Fruit fly (Drosophila melanogaster): Measurements from ENCODE around the gene CG33688.

The CG33688 gene

DNA sequence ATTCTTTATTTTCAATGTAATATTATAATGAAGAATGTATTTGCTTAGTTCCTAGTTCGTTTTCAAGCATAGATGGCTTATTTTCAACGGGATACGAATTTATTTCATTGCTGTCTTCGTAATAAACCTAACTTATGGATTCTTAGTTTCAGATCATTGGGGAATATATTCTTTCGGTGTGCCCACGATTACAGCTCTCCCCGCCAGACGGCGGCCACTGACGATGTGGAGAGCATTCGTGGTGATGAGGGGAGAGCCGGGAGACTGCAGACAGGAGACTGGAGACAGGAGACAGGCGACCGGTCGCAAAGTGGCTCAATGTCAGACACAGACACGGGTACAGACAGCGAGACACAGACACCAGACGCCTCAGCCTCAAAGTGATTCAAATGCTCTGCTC lies 21.7 kb upstream of the CG33688 start:
- TF ChIP-seq kay (GFP tag; ENCODE audit: borderline replicate concordance) (no peak), Mnt (GFP tag; optimal IDR thresholded peaks at IDR 0.05) (no peak)

DNA sequence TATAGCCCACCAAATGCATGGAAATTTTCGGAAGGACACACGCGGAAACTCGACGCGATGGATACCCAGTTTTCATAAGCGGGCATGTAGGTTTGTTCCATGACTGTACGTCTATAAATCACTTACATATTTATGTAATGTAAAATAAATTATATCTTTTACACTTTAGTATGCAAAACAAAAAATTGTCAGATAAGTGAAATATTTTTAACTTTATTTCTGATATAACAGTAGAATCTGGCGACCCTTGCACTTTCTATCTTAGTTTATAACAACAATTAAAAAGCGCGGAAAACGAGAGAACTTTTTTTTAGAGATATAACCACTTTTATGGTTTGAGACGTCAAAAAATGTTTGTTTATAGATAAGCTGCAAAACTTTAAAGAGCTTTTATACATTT lies 21.3 kb upstream of the CG33688 start:
- TF ChIP-seq ovo (GFP tag; optimal IDR thresholded peaks at IDR 0.05) (no peak), cic (GFP tag; optimal IDR thresholded peaks at IDR 0.05) (no peak)

DNA sequence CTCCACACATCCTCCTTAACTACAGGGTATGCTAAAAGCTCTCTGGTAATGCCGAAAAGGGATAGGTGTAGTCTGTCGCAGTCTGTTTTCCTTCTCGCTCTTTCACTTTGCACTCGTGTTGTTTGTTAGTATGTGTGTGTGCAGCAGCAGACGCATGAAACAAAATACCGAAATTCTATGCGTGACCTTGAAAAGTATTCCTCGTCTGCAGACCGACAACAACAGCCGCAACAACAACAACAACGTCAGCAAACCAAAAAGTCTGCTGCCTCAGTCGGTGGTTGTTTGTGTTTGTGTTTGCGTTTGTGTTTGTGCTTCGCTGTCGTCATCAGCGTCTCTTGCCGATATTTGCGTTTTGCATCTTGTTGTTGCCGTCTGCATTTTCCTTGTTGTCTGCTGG lies 20.6 kb upstream of the CG33688 start:
- TF ChIP-seq CG5204 (GFP tag; optimal IDR thresholded peaks at IDR 0.05): peak; percentile 4
- TF ChIP-seq ovo (GFP tag; optimal IDR thresholded peaks at IDR 0.05): no peak

DNA sequence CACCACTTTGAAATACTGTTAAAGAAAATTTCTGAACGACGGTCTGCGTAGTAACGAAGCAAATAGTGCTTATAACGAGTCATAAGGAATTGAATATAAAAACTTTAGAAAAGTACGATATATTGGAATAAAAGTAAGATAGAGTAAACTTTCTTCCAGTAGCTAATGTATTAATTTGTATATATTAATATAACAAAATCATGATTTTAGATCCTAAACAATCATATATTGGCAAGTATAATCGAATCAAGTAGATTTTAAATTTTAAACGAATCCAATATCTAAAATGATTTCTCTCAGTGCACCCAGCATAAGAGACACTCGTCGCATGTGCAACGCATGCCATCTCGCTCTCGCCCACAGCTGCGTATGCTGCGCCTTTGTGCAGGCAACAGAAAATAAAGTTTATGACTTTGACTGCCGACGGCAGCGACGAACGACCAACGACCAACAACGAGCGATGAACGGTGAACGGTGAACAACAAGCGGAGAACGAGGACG lies 17.6 kb upstream of the CG33688 start:
- no peak for TF ChIP-seq Mnt (GFP tag; optimal IDR thresholded peaks at IDR 0.05)
- TF ChIP-seq bab1 (GFP tag; optimal IDR thresholded peaks at IDR 0.05): no peak
- TF ChIP-seq CG7101 (tag; optimal IDR thresholded peaks at IDR 0.05): no peak
- no peak for TF ChIP-seq toe (GFP tag; optimal IDR thresholded peaks at IDR 0.05)
- TF ChIP-seq CG5204 (GFP tag; optimal IDR thresholded peaks at IDR 0.05): no peak
- TF ChIP-seq CG7045 (GFP tag; optimal IDR thresholded peaks at IDR 0.05): no peak
- TF ChIP-seq tj (GFP tag; optimal IDR thresholded peaks at IDR 0.05): no peak
- TF ChIP-seq CG14711 (tag; optimal IDR thresholded peaks at IDR 0.05): no peak
- TF ChIP-seq ovo (GFP tag; optimal IDR thresholded peaks at IDR 0.05): no peak
- no peak for TF ChIP-seq CG1620 (GFP tag; optimal IDR thresholded peaks at IDR 0.05)
- no peak for TF ChIP-seq CG33017 (tag; optimal IDR thresholded peaks at IDR 0.05)
- TF ChIP-seq Crg-1 (GFP tag; optimal IDR thresholded peaks at IDR 0.05): no peak
- no peak for TF ChIP-seq kay (GFP tag; ENCODE audit: borderline replicate concordance)
- TF ChIP-seq cnc (optimal IDR thresholded peaks at IDR 0.05): no peak
- no peak for TF ChIP-seq Clk (GFP tag; optimal IDR thresholded peaks at IDR 0.05)
- TF ChIP-seq cic (GFP tag; optimal IDR thresholded peaks at IDR 0.05): no peak
- no peak for TF ChIP-seq pad (GFP tag; optimal IDR thresholded peaks at IDR 0.05)
- TF ChIP-seq Hr96 (GFP tag; optimal IDR thresholded peaks at IDR 0.05): no peak

DNA sequence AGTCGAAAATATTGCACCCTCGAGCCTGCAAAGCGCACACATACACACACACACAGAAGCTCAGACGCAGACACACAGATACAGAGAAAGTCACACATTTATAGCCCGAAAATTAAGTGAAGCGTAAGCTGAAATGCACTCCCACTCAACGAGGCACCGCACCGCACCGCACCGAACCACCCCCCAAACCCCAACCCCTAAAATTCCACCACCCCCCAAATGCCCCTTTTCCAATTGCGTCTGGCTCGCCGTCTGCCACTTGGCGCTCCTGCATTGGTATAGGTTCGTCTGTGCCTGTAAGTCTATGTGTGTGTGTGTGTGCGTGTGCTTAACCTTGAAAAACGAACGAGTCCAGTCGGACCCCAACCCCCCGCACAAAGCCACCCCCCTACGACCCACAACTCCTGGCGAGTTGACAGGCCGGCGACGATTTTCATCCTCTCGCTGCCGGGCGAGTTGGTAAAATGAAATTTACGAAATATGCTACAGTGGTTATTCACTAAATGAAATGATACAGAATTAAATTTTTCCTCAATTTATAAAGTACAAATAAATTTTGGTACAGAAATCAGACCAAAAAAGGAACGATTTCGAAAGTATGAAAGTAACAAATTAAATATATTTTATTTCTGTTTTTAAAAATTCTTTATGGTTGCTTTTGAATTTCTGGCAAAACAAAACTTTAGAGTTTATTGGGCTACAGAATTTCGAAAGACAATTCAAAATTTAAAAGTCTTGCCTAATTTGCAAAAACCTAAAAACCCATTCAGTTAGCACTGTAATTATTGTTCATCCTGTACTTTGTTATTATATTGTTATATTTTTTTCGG lies 16.2 kb upstream of the CG33688 start:
- no peak for TF ChIP-seq cic (GFP tag; optimal IDR thresholded peaks at IDR 0.05)
- no peak for TF ChIP-seq tj (GFP tag; optimal IDR thresholded peaks at IDR 0.05)
- TF ChIP-seq kay (GFP tag; ENCODE audit: borderline replicate concordance): no peak
- no peak for TF ChIP-seq CG7045 (GFP tag; optimal IDR thresholded peaks at IDR 0.05)
- TF ChIP-seq CG1620 (GFP tag; optimal IDR thresholded peaks at IDR 0.05): no peak
- no peak for TF ChIP-seq CG11617 (GFP tag; optimal IDR thresholded peaks at IDR 0.05)
- TF ChIP-seq Hr96 (GFP tag; optimal IDR thresholded peaks at IDR 0.05): no peak
- no peak for TF ChIP-seq cnc (optimal IDR thresholded peaks at IDR 0.05)
- TF ChIP-seq toe (GFP tag; optimal IDR thresholded peaks at IDR 0.05): no peak
- TF ChIP-seq CG14711 (tag; optimal IDR thresholded peaks at IDR 0.05): no peak
- TF ChIP-seq pad (GFP tag; optimal IDR thresholded peaks at IDR 0.05): no peak
- TF ChIP-seq Crg-1 (GFP tag; optimal IDR thresholded peaks at IDR 0.05): no peak
- no peak for TF ChIP-seq Mnt (GFP tag; optimal IDR thresholded peaks at IDR 0.05)
- TF ChIP-seq CG12768 (GFP tag; optimal IDR thresholded peaks at IDR 0.05): no peak
- no peak for TF ChIP-seq bab1 (GFP tag; optimal IDR thresholded peaks at IDR 0.05)
- TF ChIP-seq ovo (GFP tag; optimal IDR thresholded peaks at IDR 0.05): no peak

DNA sequence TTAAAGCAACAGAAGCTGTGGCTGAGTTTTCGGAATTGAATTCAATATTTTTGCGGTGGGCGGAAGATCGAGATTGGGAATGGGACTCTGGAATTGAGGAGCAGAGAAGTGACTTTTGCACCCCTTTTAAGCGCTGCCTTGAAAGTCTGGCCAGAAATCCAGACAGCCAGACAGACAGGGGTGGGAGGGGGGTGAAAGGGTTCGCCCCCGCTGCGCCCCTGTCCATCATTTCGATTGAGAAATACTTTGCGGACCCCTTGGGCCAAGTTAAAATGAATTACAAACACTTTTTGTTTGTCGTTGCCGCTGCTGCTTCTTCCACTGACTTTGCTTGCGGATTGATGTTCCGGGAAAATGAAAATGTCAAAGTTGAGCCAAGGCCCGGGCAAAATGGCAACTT lies 15.5 kb upstream of the CG33688 start:
- TF ChIP-seq pad (GFP tag; optimal IDR thresholded peaks at IDR 0.05): no peak
- no peak for TF ChIP-seq CG12768 (GFP tag; optimal IDR thresholded peaks at IDR 0.05)
- no peak for TF ChIP-seq CG33017 (tag; optimal IDR thresholded peaks at IDR 0.05)
- no peak for TF ChIP-seq toe (GFP tag; optimal IDR thresholded peaks at IDR 0.05)
- TF ChIP-seq Clk (GFP tag; optimal IDR thresholded peaks at IDR 0.05): no peak
- TF ChIP-seq bab1 (GFP tag; optimal IDR thresholded peaks at IDR 0.05): no peak
- no peak for TF ChIP-seq CG14711 (tag; optimal IDR thresholded peaks at IDR 0.05)
- no peak for TF ChIP-seq tj (GFP tag; optimal IDR thresholded peaks at IDR 0.05)
- TF ChIP-seq cnc (optimal IDR thresholded peaks at IDR 0.05): no peak
- no peak for TF ChIP-seq Crg-1 (GFP tag; optimal IDR thresholded peaks at IDR 0.05)
- no peak for TF ChIP-seq cic (GFP tag; optimal IDR thresholded peaks at IDR 0.05)
- TF ChIP-seq CG1620 (GFP tag; optimal IDR thresholded peaks at IDR 0.05): no peak

DNA sequence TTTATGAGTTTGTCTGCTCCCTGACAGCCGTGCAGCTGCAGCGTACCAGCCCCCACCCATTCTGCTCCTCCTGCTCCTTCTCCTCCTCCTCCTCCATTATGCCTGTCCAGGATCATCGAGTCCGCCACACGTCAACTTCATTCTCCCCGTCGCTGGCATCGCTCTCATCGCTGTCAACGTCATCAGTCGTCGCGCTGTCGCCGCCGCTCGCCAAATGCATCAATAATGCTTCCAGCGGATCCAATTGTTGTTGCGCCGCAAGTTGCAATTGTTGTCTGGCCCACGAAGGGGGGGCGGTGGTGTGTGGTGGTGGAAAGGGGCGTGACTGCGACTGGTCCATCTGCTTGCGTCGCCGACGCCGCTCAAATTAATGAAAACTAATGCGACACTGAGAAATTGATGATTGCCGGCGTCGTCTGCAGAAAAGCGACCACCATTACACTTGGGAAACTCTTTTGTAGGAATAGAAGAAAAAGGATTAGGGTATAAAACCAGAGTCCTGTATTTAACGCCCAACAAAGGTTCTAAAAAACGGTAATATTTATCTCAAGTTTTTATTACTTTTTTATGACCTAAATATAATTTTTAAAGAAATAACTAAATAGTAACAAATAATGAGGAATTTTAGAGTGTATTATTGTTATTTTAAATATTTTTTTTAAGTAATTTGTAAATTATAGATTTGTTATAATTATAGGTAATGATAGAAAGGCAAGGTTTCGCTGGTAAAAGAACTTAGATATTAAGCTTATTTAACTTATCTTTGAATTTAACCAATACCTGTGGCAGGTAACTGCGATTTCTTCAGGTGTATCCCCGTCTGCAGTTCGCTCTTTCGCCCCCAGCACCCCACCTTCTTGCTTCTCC lies 9.7 kb upstream of the CG33688 start:
- TF ChIP-seq ovo (GFP tag; optimal IDR thresholded peaks at IDR 0.05) (no peak), CG7101 (tag; optimal IDR thresholded peaks at IDR 0.05) (no peak), Crg-1 (GFP tag; optimal IDR thresholded peaks at IDR 0.05) (no peak), CG5204 (GFP tag; optimal IDR thresholded peaks at IDR 0.05) (no peak), CG11617 (GFP tag; optimal IDR thresholded peaks at IDR 0.05) (no peak)

Data from whole organism, adult.